ENCODE assay signal across 2 fruit fly cellular contexts in genomic region chr3L:18746169-18746568, dm6.
TF ChIP-seq lines count a peak whose summit lies in the region.

No protein-coding gene starts in this region.

- no peak for TF ChIP-seq CTCF in whole organism, embryonic (GFP tag; optimal IDR thresholded peaks at IDR 0.05; lab: Kevin White, UChicago)

TF ChIP-seq in whole organism, embryonic, 481 proteins besides CTCF, POLR2A, EP300 and RAD21:
- no peak for TF ChIP-seq CG8281 (tag; optimal IDR thresholded peaks at IDR 0.05; lab: Kevin White, UChicago)
- no peak for TF ChIP-seq MBD-R2 (GFP tag; IDR thresholded peaks at IDR 0.05; lab: Robert Waterston, UW)
- no peak for TF ChIP-seq CG14014 (GFP tag; IDR thresholded peaks at IDR 0.05; lab: Robert Waterston, UW)
- no peak for TF ChIP-seq Fer3 (tag; optimal IDR thresholded peaks at IDR 0.05; lab: Kevin White, UChicago)
- TF ChIP-seq CG10267 (tag; optimal IDR thresholded peaks at IDR 0.05; lab: Kevin White, UChicago) = no peak
- TF ChIP-seq YL-1 (GFP tag; optimal IDR thresholded peaks at IDR 0.05; lab: Kevin White, UChicago) = no peak
- TF ChIP-seq kay (GFP tag; optimal IDR thresholded peaks at IDR 0.05; lab: Kevin White, UChicago) = no peak
- 0 out of 3 replicates have a peak, but pooled peaks have one; percentile 7 for TF ChIP-seq mld (GFP tag; IDR thresholded peaks at IDR 0.05; lab: Robert Waterston, UW; ENCODE audit: partially characterized antibody)
- 0 out of 4 replicates have a peak, but pooled peaks have one; percentile 5 for TF ChIP-seq Dll (GFP tag; IDR thresholded peaks at IDR 0.05; lab: Robert Waterston, UW; ENCODE audit: partially characterized antibody)
- no peak for TF ChIP-seq exex (tag; optimal IDR thresholded peaks at IDR 0.05; lab: Kevin White, UChicago)
- no peak for TF ChIP-seq CG30403 (GFP tag; optimal IDR thresholded peaks at IDR 0.05; lab: Kevin White, UChicago)
- peak; percentile 74 for TF ChIP-seq CG4360 (GFP tag; IDR thresholded peaks at IDR 0.05; lab: Robert Waterston, UW)
- TF ChIP-seq CG2202 (tag; optimal IDR thresholded peaks at IDR 0.05; lab: Kevin White, UChicago) = no peak

TF ChIP-seq in whole organism, wandering third instar larva, 38 proteins besides CTCF, POLR2A, EP300 and RAD21:
- peak; percentile 54 for TF ChIP-seq Dfd (GFP tag; optimal IDR thresholded peaks at IDR 0.05; lab: Kevin White, UChicago)
- no peak for TF ChIP-seq Hr83 (GFP tag; optimal IDR thresholded peaks at IDR 0.05; lab: Kevin White, UChicago; ENCODE audit: poor library complexity, severe bottlenecking)
- TF ChIP-seq lola (GFP tag; optimal IDR thresholded peaks at IDR 0.05; lab: Kevin White, UChicago) = no peak
- no peak for TF ChIP-seq Jra (GFP tag; optimal IDR thresholded peaks at IDR 0.05; lab: Kevin White, UChicago)
TF ChIP-seq in whole organism, wandering third instar larva: peak in this region for 1.

Comparison
In these comparisons a context has a peak if more than half of its experiments do, and no peak if none do; other contexts are left out.
1. Of the 10 proteins assayed by ChIP-seq in both whole organism, embryonic and whole organism, wandering third instar larva: peak only in whole organism, embryonic: none; only in whole organism, wandering third instar larva: Dfd; in both: none; in neither: 9.